Worm (Caenorhabditis elegans) whole organism, young adult: ENCODE measurements around the gene dohh-1.

Experiments used
- F10E7.11 ChIP-seq: sonication (generic microtip); optimal IDR thresholded peaks from 2 replicates; lab custom pipeline; 2017; ENCODE audit warnings: mild to moderate bottlenecking, missing genetic modification characterization, moderate library complexity, missing compliant biosample characterization
- F22D6.2 ChIP-seq: sonication (generic microtip); optimal IDR thresholded peaks from 2 replicates; lab custom pipeline; 2016; ENCODE audit warnings: mild to moderate bottlenecking, missing genetic modification characterization, missing compliant biosample characterization
- F23B12.7 ChIP-seq: sonication (generic microtip); optimal IDR thresholded peaks from 2 replicates; lab custom pipeline; 2017; ENCODE audit warnings: missing genetic modification characterization, mild to moderate bottlenecking, missing compliant biosample characterization, antibody characterized with exemption, moderate library complexity; ENCODE audit not compliant: insufficient read depth
- F33H1.4 ChIP-seq: fragments of 200-800 bp; sonication (Bioruptor generic); IDR thresholded peaks from 2 replicates; pipeline ENCODE4 v1.3.6; 2022; ENCODE audit warnings: missing genetic modification reagents, missing genetic modification characterization, missing compliant biosample characterization
- F39B2.1 ChIP-seq: fragments of 200-800 bp; sonication (Bioruptor generic); IDR thresholded peaks from 2 replicates; pipeline ENCODE4 v1.3.6; 2022; ENCODE audit warnings: missing genetic modification reagents, missing genetic modification characterization, missing compliant biosample characterization
- F52B5.7 ChIP-seq: sonication (generic microtip); optimal IDR thresholded peaks from 2 replicates; lab custom pipeline; 2016; ENCODE audit warnings: mild to moderate bottlenecking, missing genetic modification characterization, missing compliant biosample characterization
- F55B11.4 ChIP-seq: sonication (generic microtip); optimal IDR thresholded peaks from 2 replicates; lab custom pipeline; 2016; ENCODE audit warnings: missing compliant biosample characterization, missing genetic modification characterization, borderline replicate concordance; ENCODE audit not compliant: insufficient read depth
- F57A8.1 ChIP-seq: fragments of 200-800 bp; sonication (Bioruptor generic); optimal IDR thresholded peaks from 2 replicates; lab custom pipeline; 2018; ENCODE audit warnings: mild to moderate bottlenecking, missing genetic modification characterization, moderate library complexity, missing compliant biosample characterization
- K12H6.12 ChIP-seq: fragments of 200-800 bp; sonication (Bioruptor generic); optimal IDR thresholded peaks from 2 replicates; lab custom pipeline; 2018; ENCODE audit warnings: mild to moderate bottlenecking, missing genetic modification characterization, missing compliant biosample characterization
- Y56A3A.18 ChIP-seq: fragments of 200-800 bp; sonication (Bioruptor generic); IDR thresholded peaks from 2 replicates; pipeline ENCODE4 v1.3.6; 2022; ENCODE audit warnings: missing genetic modification reagents, missing genetic modification characterization, missing compliant biosample characterization
- Y67H2A.10 ChIP-seq: fragments of 200-800 bp; sonication (Bioruptor generic); conservative IDR thresholded peaks from 2 replicates; pipeline ENCODE4 v1.3.6; 2022; ENCODE audit warnings: missing genetic modification reagents, missing genetic modification characterization, missing compliant biosample characterization
- akir-1 ChIP-seq: fragments of 200-800 bp; sonication (Bioruptor generic); optimal IDR thresholded peaks from 2 replicates; lab custom pipeline; 2018; ENCODE audit warnings: mild to moderate bottlenecking, missing genetic modification characterization, moderate library complexity, missing compliant biosample characterization
- aptf-2 ChIP-seq: fragments of 200-800 bp; sonication (Bioruptor generic); conservative IDR thresholded peaks from 2 replicates; pipeline ENCODE4 v1.3.6; 2022; ENCODE audit warnings: missing genetic modification reagents, missing genetic modification characterization, missing compliant biosample characterization
- athp-1 ChIP-seq: sonication (generic microtip); optimal IDR thresholded peaks from 2 replicates; lab custom pipeline; 2017; ENCODE audit warnings: mild to moderate bottlenecking, missing genetic modification characterization, missing compliant biosample characterization
- attf-5 ChIP-seq: fragments of 200-800 bp; sonication (Bioruptor generic); optimal IDR thresholded peaks from 2 replicates; lab custom pipeline; 2018; ENCODE audit warnings: mild to moderate bottlenecking, missing genetic modification characterization, missing compliant biosample characterization
- bed-2 ChIP-seq: fragments of 200-800 bp; sonication (Bioruptor generic); IDR thresholded peaks from 2 replicates; pipeline ENCODE4 v1.3.6; 2022; ENCODE audit warnings: missing genetic modification reagents, missing genetic modification characterization, missing compliant biosample characterization
- cebp-1 ChIP-seq, 2 experiments: fragments of 200-800 bp in 1 of 2; sonication (Bioruptor generic) in 1 of 2; sonication (generic microtip) in 1 of 2; IDR thresholded peaks in 1 of 2; optimal IDR thresholded peaks in 1 of 2; 2 replicates each; pipeline versions ENCODE4 v1.3.6 to Lab custom; 2017 to 2022; ENCODE audit warnings: missing compliant biosample characterization in 2 of 2, missing genetic modification characterization in 2 of 2, mild to moderate bottlenecking in 1 of 2, missing genetic modification reagents in 1 of 2, moderate library complexity in 1 of 2
- cebp-2 ChIP-seq: fragments of 200-800 bp; sonication (Bioruptor generic); IDR thresholded peaks from 2 replicates; pipeline ENCODE4 v1.3.6; 2022; ENCODE audit warnings: missing genetic modification characterization, missing compliant biosample characterization
- ceh-40 ChIP-seq: fragments of 200-800 bp; sonication (Bioruptor generic); IDR thresholded peaks from 2 replicates; pipeline ENCODE4 v1.3.6; 2022; ENCODE audit warnings: missing genetic modification characterization, missing compliant biosample characterization
- dox-1 ChIP-seq: fragments of 200-800 bp; sonication (Bioruptor generic); IDR thresholded peaks from 2 replicates; pipeline ENCODE4 v1.3.6; 2022; ENCODE audit warnings: missing genetic modification reagents, missing genetic modification characterization, missing compliant biosample characterization
- gei-17 ChIP-seq: fragments of 200-800 bp; sonication (Bioruptor generic); optimal IDR thresholded peaks from 2 replicates; lab custom pipeline; 2018; ENCODE audit warnings: mild to moderate bottlenecking, missing genetic modification characterization, missing compliant biosample characterization
- him-1 ChIP-seq: sonication (generic microtip); optimal IDR thresholded peaks from 2 replicates; lab custom pipeline; 2016; ENCODE audit warnings: missing genotype, missing genetic modification reagents, missing genetic modification characterization, missing compliant biosample characterization
- hrde-1 ChIP-seq: sonication (generic microtip); optimal IDR thresholded peaks from 2 replicates; lab custom pipeline; 2016; ENCODE audit warnings: missing genetic modification characterization, mild to moderate bottlenecking, missing compliant biosample characterization, moderate library complexity, missing genotype, missing genetic modification reagents, borderline replicate concordance
- hsf-1 ChIP-seq: fragments of 200-800 bp; sonication (Bioruptor generic); IDR thresholded peaks from 2 replicates; pipeline ENCODE4 v1.3.6; 2022; ENCODE audit warnings: missing genetic modification reagents, missing genetic modification characterization, missing compliant biosample characterization
- let-526 ChIP-seq: fragments of 200-800 bp; sonication (Bioruptor generic); IDR thresholded peaks from 2 replicates; pipeline ENCODE4 v1.3.6; 2022; ENCODE audit warnings: missing genetic modification reagents, missing genetic modification characterization, missing compliant biosample characterization
- lin-26 ChIP-seq: fragments of 200-800 bp; sonication (Bioruptor generic); IDR thresholded peaks from 2 replicates; pipeline ENCODE4 v1.3.6; 2022; ENCODE audit warnings: missing genetic modification reagents, missing genetic modification characterization, missing compliant biosample characterization
- madf-10 ChIP-seq: sonication (generic microtip); optimal IDR thresholded peaks from 2 replicates; lab custom pipeline; 2016; ENCODE audit warnings: mild to moderate bottlenecking, missing genetic modification characterization, missing compliant biosample characterization
- madf-3 ChIP-seq: fragments of 200-800 bp; sonication (Bioruptor generic); IDR thresholded peaks from 2 replicates; pipeline ENCODE4 v1.3.6; 2022; ENCODE audit warnings: missing genetic modification reagents, missing genetic modification characterization, missing compliant biosample characterization
- mxl-1 ChIP-seq: sonication (generic microtip); optimal IDR thresholded peaks from 2 replicates; lab custom pipeline; 2016; ENCODE audit warnings: missing genetic modification characterization, missing compliant biosample characterization
- nfya-1 ChIP-seq: sonication (generic microtip); optimal IDR thresholded peaks from 2 replicates; lab custom pipeline; 2017; ENCODE audit warnings: antibody characterized with exemption, missing compliant biosample characterization, missing genetic modification characterization, borderline replicate concordance; ENCODE audit not compliant: insufficient read depth
- nfyb-1 ChIP-seq: fragments of 200-800 bp; sonication (Bioruptor generic); IDR thresholded peaks from 2 replicates; pipeline ENCODE4 v1.3.6; 2022; ENCODE audit warnings: missing genetic modification reagents, missing genetic modification characterization, missing compliant biosample characterization
- nhr-27 ChIP-seq: fragments of 200-800 bp; sonication (Bioruptor generic); optimal IDR thresholded peaks from 2 replicates; lab custom pipeline; 2018; ENCODE audit warnings: mild to moderate bottlenecking, missing genetic modification characterization, moderate library complexity, missing compliant biosample characterization
- pbrm-1 ChIP-seq: fragments of 200-800 bp; sonication (Bioruptor generic); IDR thresholded peaks from 2 replicates; pipeline ENCODE4 v1.3.6; 2022; ENCODE audit warnings: missing genetic modification reagents, missing genetic modification characterization, missing compliant biosample characterization
- rcor-1 ChIP-seq: fragments of 200-800 bp; sonication (Bioruptor generic); IDR thresholded peaks from 2 replicates; pipeline ENCODE4 v1.3.6; 2022; ENCODE audit warnings: missing genetic modification reagents, missing genetic modification characterization, missing compliant biosample characterization
- sdz-38 ChIP-seq: sonication (generic microtip); optimal IDR thresholded peaks from 2 replicates; lab custom pipeline; 2016; ENCODE audit warnings: missing genotype, missing genetic modification characterization, missing compliant biosample characterization
- sea-2 ChIP-seq: fragments of 200-800 bp; sonication (Bioruptor generic); IDR thresholded peaks from 2 replicates; pipeline ENCODE4 v1.3.6; 2022; ENCODE audit warnings: missing genetic modification characterization, missing compliant biosample characterization
- snpc-1.3 ChIP-seq: sonication (generic microtip); optimal IDR thresholded peaks from 2 replicates; lab custom pipeline; 2017; ENCODE audit warnings: missing genetic modification characterization, mild to moderate bottlenecking, missing compliant biosample characterization, antibody characterized with exemption, moderate library complexity, missing genotype, missing genetic modification reagents; ENCODE audit not compliant: insufficient read depth
- snpc-4 ChIP-seq, 5 experiments: fragments of 150-350 bp in 1 of 5; sonication (generic microtip) in 4 of 5; optimal IDR thresholded peaks; 2 replicates each; lab custom pipeline; 2014 to 2018; ENCODE audit warnings: missing genetic modification characterization in 5 of 5, missing biosample characterization in 3 of 5, antibody characterized with exemption in 2 of 5, mild to moderate bottlenecking in 2 of 5, missing compliant biosample characterization in 2 of 5, missing genotype in 2 of 5, moderate library complexity in 2 of 5, missing genetic modification reagents in 1 of 5
- tlf-1 ChIP-seq: fragments of 200-800 bp; sonication (Bioruptor generic); optimal IDR thresholded peaks from 2 replicates; lab custom pipeline; 2018; ENCODE audit warnings: mild to moderate bottlenecking, missing genetic modification characterization, missing compliant biosample characterization
- xnd-1 ChIP-seq: sonication (generic microtip); optimal IDR thresholded peaks from 2 replicates; lab custom pipeline; 2016; ENCODE audit warnings: missing genotype, missing genetic modification reagents, missing genetic modification characterization, missing compliant biosample characterization
- ztf-18 ChIP-seq: sonication (generic microtip); optimal IDR thresholded peaks from 2 replicates; lab custom pipeline; 2016; ENCODE audit warnings: missing genotype, mild to moderate bottlenecking, missing genetic modification characterization, missing compliant biosample characterization
- ztf-26 ChIP-seq: sonication (generic microtip); optimal IDR thresholded peaks from 2 replicates; lab custom pipeline; 2017; ENCODE audit warnings: missing genetic modification characterization, missing compliant biosample characterization
- ztf-6 ChIP-seq: fragments of 200-800 bp; sonication (Bioruptor generic); IDR thresholded peaks from 2 replicates; pipeline ENCODE4 v1.3.6; 2022; ENCODE audit warnings: missing genetic modification reagents, missing genetic modification characterization, missing compliant biosample characterization

The dohh-1 gene

ce11 chrII:10570302-10570701 is 9.5 kb upstream of the dohh-1 start, which contains the start of gene txt-13:
TSS of gene txt-13 (plus strand) at chrII:10570602.
- TF ChIP-seq K12H6.12 (tag; lab: Kevin White, UChicago) = no peak
- no peak for TF ChIP-seq F22D6.2
- TF ChIP-seq bed-2 (GFP tag; lab: Robert Waterston, UW) = no peak
- no peak for TF ChIP-seq F23B12.7 (tag; lab: Kevin White, UChicago)
- no peak for TF ChIP-seq madf-3
- TF ChIP-seq attf-5 (GFP tag; lab: Kevin White, UChicago) = no peak
- TF ChIP-seq ztf-6 (GFP tag; lab: Robert Waterston, UW) = no peak
- TF ChIP-seq Y56A3A.18 (GFP tag; lab: Robert Waterston, UW) = no peak
- TF ChIP-seq ztf-18 (tag; lab: Kevin White, UChicago) = no peak
- TF ChIP-seq hsf-1 (GFP tag; lab: Robert Waterston, UW) = no peak
- TF ChIP-seq him-1 (tag; lab: Kevin White, UChicago) = no peak
- TF ChIP-seq rcor-1 = no peak
- TF ChIP-seq akir-1 (GFP tag; lab: Kevin White, UChicago) = no peak

- TF ChIP-seq athp-1 (tag; lab: Kevin White, UChicago) = no peak
- TF ChIP-seq F10E7.11 (tag; lab: Kevin White, UChicago) = no peak
Measured at ce11 chrII:10571967-10572366, 7.8 kb upstream of the dohh-1 start, which contains the start of gene C06A1.3. TSS of gene C06A1.3 (plus strand) at chrII:10572267.

- TF ChIP-seq xnd-1 (tag; lab: Kevin White, UChicago) (no peak), sea-2 (GFP tag; lab: Robert Waterston, UW) (no peak), madf-3 (no peak), nfyb-1 (GFP tag; lab: Robert Waterston, UW) (no peak), F39B2.1 (GFP tag; lab: Robert Waterston, UW) (no peak), tlf-1 (GFP tag; lab: Kevin White, UChicago) (no peak), nfya-1 (tag; lab: Kevin White, UChicago) (no peak), let-526 (GFP tag; lab: Robert Waterston, UW) (no peak), Y56A3A.18 (GFP tag; lab: Robert Waterston, UW) (no peak), gei-17 (no peak), F33H1.4 (no peak), F57A8.1 (GFP tag; lab: Kevin White, UChicago) (no peak), pbrm-1 (no peak), ceh-40 (GFP tag; lab: Robert Waterston, UW) (no peak), nhr-27 (tag; lab: Kevin White, UChicago) (no peak), Y67H2A.10 (GFP tag; lab: Robert Waterston, UW) (no peak), athp-1 (tag; lab: Kevin White, UChicago) (no peak), cebp-2 (GFP tag; lab: Robert Waterston, UW) (no peak), rcor-1 (0 out of 2 replicates have a peak, but pooled peaks have one; percentile 19), dox-1 (GFP tag; lab: Robert Waterston, UW) (no peak), cebp-1 (GFP tag; IDR thresholded peaks at IDR 0.05; lab: Robert Waterston, UW) (no peak), cebp-1 (tag; optimal IDR thresholded peaks at IDR 0.05; lab: Kevin White, UChicago) (no peak), snpc-4 (GFP tag; optimal IDR thresholded peaks at IDR 0.05; lab: Kevin White, UChicago) (peak; percentile 33), snpc-4 (tag; optimal IDR thresholded peaks at IDR 0.05; lab: Kevin White, UChicago) (no peak), hsf-1 (GFP tag; lab: Robert Waterston, UW) (0 out of 2 replicates have a peak, but pooled peaks have one; percentile 50), ztf-26 (no peak), lin-26 (GFP tag; lab: Robert Waterston, UW) (no peak), madf-10 (no peak), snpc-1.3 (tag; lab: Kevin White, UChicago) (peak; percentile 35), sdz-38 (no peak), mxl-1 (tag; lab: Kevin White, UChicago) (no peak), F52B5.7 (tag; lab: Kevin White, UChicago) (no peak), F55B11.4 (tag; lab: Kevin White, UChicago) (no peak), hrde-1 (tag; lab: Kevin White, UChicago) (peak; percentile 87), aptf-2 (GFP tag; lab: Robert Waterston, UW) (no peak)
Measured at ce11 chrII:10574177-10574576, 5.6 kb upstream of the dohh-1 start.
